Fruit fly (Drosophila melanogaster) Kc167 (cell line): Measurements from ENCODE around the gene CG43292.

Experiments used
- Myc ChIP-seq: fragments of >200 bp; optimal IDR thresholded peaks from 2 replicates; lab custom pipeline; 2017; ENCODE audit warnings: missing external identifiers
- insv ChIP-seq: fragments of >200 bp; optimal IDR thresholded peaks from 3 replicates; lab custom pipeline; 2018; ENCODE audit warnings: missing external identifiers
- psq ChIP-seq: fragments of >200 bp; optimal IDR thresholded peaks from 2 replicates; lab custom pipeline; 2017; ENCODE audit warnings: missing external identifiers
- ttk ChIP-seq: sonication (Bioruptor generic); optimal IDR thresholded peaks from 2 replicates; lab custom pipeline; 2017; ENCODE audit warnings: missing external identifiers

DNA sequence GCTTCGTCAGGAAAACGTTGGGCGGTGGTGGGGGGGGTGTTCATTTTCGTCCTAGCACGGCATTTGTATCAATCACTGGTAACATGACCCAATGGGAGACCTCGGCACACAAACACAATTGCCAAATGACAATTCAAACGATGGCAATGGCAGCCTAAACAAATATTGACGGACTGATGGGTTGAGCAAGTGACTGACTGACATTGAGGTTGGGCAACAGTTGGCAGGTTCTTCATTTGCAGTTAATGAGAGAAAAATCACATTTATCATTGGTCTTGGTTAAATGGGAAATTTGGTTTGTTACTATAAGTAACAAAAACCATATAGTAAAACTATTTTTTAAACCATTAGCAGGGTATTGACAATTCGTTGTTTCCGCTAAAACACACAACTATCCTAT, 26.3 kb upstream of the CG43292 start:
- TF ChIP-seq insv (lab: Kevin White, UChicago) = no peak
- TF ChIP-seq ttk = no peak
- TF ChIP-seq psq (lab: Kevin White, UChicago) = no peak
- TF ChIP-seq Myc (lab: Kevin White, UChicago) = no peak
